ENCODE assay signal across 5 fruit fly cellular contexts in genomic region chr3L:19908201-19909127, dm6.
A peak's percentile ranks its signal among the peaks of the same experiment; 100 is the strongest.
TF ChIP-seq lines count a peak whose summit lies in the region.

No protein-coding gene starts in this region.

- no peak for TF ChIP-seq CTCF in whole organism, embryonic (GFP tag; optimal IDR thresholded peaks at IDR 0.05; lab: Kevin White, UChicago)

TF ChIP-seq in whole organism, adult, 20 proteins besides CTCF, POLR2A, EP300 and RAD21:
- TF ChIP-seq Mnt (GFP tag; optimal IDR thresholded peaks at IDR 0.05; lab: Kevin White, UChicago) (peak; percentile 65), Clk (GFP tag; optimal IDR thresholded peaks at IDR 0.05; lab: Kevin White, UChicago) (peak; percentile 7), CG5204 (GFP tag; optimal IDR thresholded peaks at IDR 0.05; lab: Kevin White, UChicago) (no peak), CG12768 (GFP tag; optimal IDR thresholded peaks at IDR 0.05; lab: Kevin White, UChicago) (peak; percentile 9), kay (GFP tag; lab: Kevin White, UChicago; ENCODE audit: borderline replicate concordance) (no peak), CG33017 (tag; optimal IDR thresholded peaks at IDR 0.05; lab: Kevin White, UChicago) (peak; percentile 30), cic (GFP tag; optimal IDR thresholded peaks at IDR 0.05; lab: Kevin White, UChicago) (peak; percentile 71), tj (GFP tag; optimal IDR thresholded peaks at IDR 0.05; lab: Kevin White, UChicago) (peak; percentile 60)

TF ChIP-seq in whole organism, embryonic, 481 proteins besides CTCF, POLR2A, EP300 and RAD21 (continues in another document):
- TF ChIP-seq CG32772 (GFP tag; IDR thresholded peaks at IDR 0.05; lab: Robert Waterston, UW) = peak; percentile 45; the same call in 1 of the 2 replicates
- TF ChIP-seq sob (GFP tag; IDR thresholded peaks at IDR 0.05; lab: Robert Waterston, UW) = no peak
- TF ChIP-seq Dbx (GFP tag; IDR thresholded peaks at IDR 0.05; lab: Robert Waterston, UW) = 0 out of 3 replicates have a peak, but pooled peaks have one; percentile 14
- TF ChIP-seq Ssrp (tag; optimal IDR thresholded peaks at IDR 0.05; lab: Kevin White, UChicago) = no peak
- no peak for TF ChIP-seq CG17361 (GFP tag; IDR thresholded peaks at IDR 0.05; lab: Robert Waterston, UW)
- TF ChIP-seq CG14965 (GFP tag; optimal IDR thresholded peaks at IDR 0.05; lab: Kevin White, UChicago; ENCODE audit: borderline replicate concordance) = no peak
- TF ChIP-seq CG10543 (GFP tag; optimal IDR thresholded peaks at IDR 0.05; lab: Kevin White, UChicago) = peak; percentile 12
- no peak for TF ChIP-seq Side (GFP tag; optimal IDR thresholded peaks at IDR 0.05; lab: Kevin White, UChicago)
- no peak for TF ChIP-seq zen2 (GFP tag; IDR thresholded peaks at IDR 0.05; lab: Robert Waterston, UW; ENCODE audit: partially characterized antibody)
- TF ChIP-seq lov (optimal IDR thresholded peaks at IDR 0.05; lab: Kevin White, UChicago) = no peak
- peak; percentile 50; the same call in 1 of the 3 replicates for TF ChIP-seq lov (GFP tag; IDR thresholded peaks at IDR 0.05; lab: Robert Waterston, UW)
- no peak for TF ChIP-seq CG34224 (GFP tag; IDR thresholded peaks at IDR 0.05; lab: Robert Waterston, UW; ENCODE audit: partially characterized antibody)
- TF ChIP-seq CG8290 (GFP tag; optimal IDR thresholded peaks at IDR 0.05; lab: Kevin White, UChicago) = no peak
- peak in 1 of 2 experiments; percentile 4 for TF ChIP-seq CG8290 (tag; optimal IDR thresholded peaks at IDR 0.05; lab: Kevin White, UChicago)
- no peak for TF ChIP-seq hb (GFP tag; IDR thresholded peaks at IDR 0.05; lab: Robert Waterston, UW; ENCODE audit: partially characterized antibody)
- TF ChIP-seq chinmo (GFP tag; IDR thresholded peaks at IDR 0.05; lab: Robert Waterston, UW; ENCODE audit: partially characterized antibody) = peak; percentile 71; the same call in 3 of the 4 replicates
- TF ChIP-seq MBD-R2 (GFP tag; IDR thresholded peaks at IDR 0.05; lab: Robert Waterston, UW) = no peak
- peak; percentile 38; the same call in 1 of the 2 replicates for TF ChIP-seq chm (GFP tag; IDR thresholded peaks at IDR 0.05; lab: Robert Waterston, UW)
- TF ChIP-seq exex (tag; optimal IDR thresholded peaks at IDR 0.05; lab: Kevin White, UChicago) = peak; percentile 5

TF ChIP-seq in whole organism, prepupa, 60 proteins besides CTCF, POLR2A, EP300 and RAD21:
- TF ChIP-seq CG11294 (GFP tag; IDR thresholded peaks at IDR 0.05; lab: Robert Waterston, UW) (no peak), Blimp-1 (GFP tag; optimal IDR thresholded peaks at IDR 0.05; lab: Kevin White, UChicago) (peak; percentile 40), CG3919 (GFP tag; optimal IDR thresholded peaks at IDR 0.05; lab: Kevin White, UChicago) (no peak), Hr39 (GFP tag; optimal IDR thresholded peaks at IDR 0.05; lab: Kevin White, UChicago) (no peak), Hr4 (GFP tag; optimal IDR thresholded peaks at IDR 0.05; lab: Kevin White, UChicago) (no peak), CG6808 (GFP tag; optimal IDR thresholded peaks at IDR 0.05; lab: Kevin White, UChicago) (peak; percentile 9), ss (GFP tag; optimal IDR thresholded peaks at IDR 0.05; lab: Kevin White, UChicago) (peak in 1 of 2 experiments; percentile 4), CG6163 (GFP tag; IDR thresholded peaks at IDR 0.05; lab: Robert Waterston, UW) (peak; percentile 61; the same call in 2 of the 3 replicates), vri (GFP tag; optimal IDR thresholded peaks at IDR 0.05; lab: Kevin White, UChicago) (peak; percentile 65), CG10669 (GFP tag; optimal IDR thresholded peaks at IDR 0.05; lab: Kevin White, UChicago) (no peak), topi (GFP tag; optimal IDR thresholded peaks at IDR 0.05; lab: Kevin White, UChicago) (no peak), CG15336 (GFP tag; IDR thresholded peaks at IDR 0.05; lab: Robert Waterston, UW) (0 out of 2 replicates have a peak, but pooled peaks have one; percentile 13), eg (GFP tag; IDR thresholded peaks at IDR 0.05; lab: Robert Waterston, UW) (peak; percentile 39; the same call in 1 of the 3 replicates), Lpt (GFP tag; optimal IDR thresholded peaks at IDR 0.05; lab: Kevin White, UChicago) (peak; percentile 11)

TF ChIP-seq in whole organism, pupa, 21 proteins besides CTCF, POLR2A, EP300 and RAD21:
- TF ChIP-seq CG34367 (tag; optimal IDR thresholded peaks at IDR 0.05; lab: Kevin White, UChicago) = no peak
- TF ChIP-seq Ets98B (GFP tag; IDR thresholded peaks at IDR 0.05; lab: Robert Waterston, UW) = peak; percentile 28; the same call in 1 of the 2 replicates
- no peak for TF ChIP-seq gl (tag; optimal IDR thresholded peaks at IDR 0.05; lab: Kevin White, UChicago)
- no peak for TF ChIP-seq CG13204 (GFP tag; optimal IDR thresholded peaks at IDR 0.05; lab: Kevin White, UChicago)
- TF ChIP-seq EcR (GFP tag; optimal IDR thresholded peaks at IDR 0.05; lab: Kevin White, UChicago) = peak; percentile 18
- no peak for TF ChIP-seq CG8159 (tag; optimal IDR thresholded peaks at IDR 0.05; lab: Kevin White, UChicago)
- peak; percentile 7; the same call in 1 of the 2 replicates for TF ChIP-seq CG12605 (GFP tag; IDR thresholded peaks at IDR 0.05; lab: Robert Waterston, UW)
- TF ChIP-seq CG32121 (GFP tag; IDR thresholded peaks at IDR 0.05; lab: Robert Waterston, UW) = peak; percentile 62; the same call in 1 of the 2 replicates
- TF ChIP-seq CG4496 (GFP tag; IDR thresholded peaks at IDR 0.05; lab: Robert Waterston, UW) = peak; percentile 19; the same call in 1 of the 3 replicates

TF ChIP-seq in whole organism, wandering third instar larva, 38 proteins besides CTCF, POLR2A, EP300 and RAD21:
- TF ChIP-seq ey (GFP tag; optimal IDR thresholded peaks at IDR 0.05; lab: Kevin White, UChicago) = no peak
- TF ChIP-seq Rel (GFP tag; optimal IDR thresholded peaks at IDR 0.05; lab: Kevin White, UChicago) = no peak
- TF ChIP-seq Rel (tag; optimal IDR thresholded peaks at IDR 0.05; lab: Kevin White, UChicago) = peak; percentile 86
- TF ChIP-seq CrebA (GFP tag; optimal IDR thresholded peaks at IDR 0.05; lab: Kevin White, UChicago; ENCODE audit: borderline replicate concordance) = no peak
- no peak for TF ChIP-seq Myc (optimal IDR thresholded peaks at IDR 0.05; lab: Kevin White, UChicago)
- TF ChIP-seq fru (GFP tag; optimal IDR thresholded peaks at IDR 0.05; lab: Kevin White, UChicago) = peak; percentile 17
- peak; percentile 11 for TF ChIP-seq psq (GFP tag; optimal IDR thresholded peaks at IDR 0.05; lab: Kevin White, UChicago)
- peak; percentile 32 for TF ChIP-seq woc (GFP tag; optimal IDR thresholded peaks at IDR 0.05; lab: Kevin White, UChicago)
- no peak for TF ChIP-seq dmrt93B (GFP tag; optimal IDR thresholded peaks at IDR 0.05; lab: Kevin White, UChicago)
- TF ChIP-seq h (GFP tag; optimal IDR thresholded peaks at IDR 0.05; lab: Kevin White, UChicago) = peak; percentile 75
- no peak for TF ChIP-seq usp (GFP tag; optimal IDR thresholded peaks at IDR 0.05; lab: Kevin White, UChicago)
- no peak for TF ChIP-seq Hr78 (GFP tag; optimal IDR thresholded peaks at IDR 0.05; lab: Kevin White, UChicago)
- TF ChIP-seq Vsx2 (GFP tag; optimal IDR thresholded peaks at IDR 0.05; lab: Kevin White, UChicago; ENCODE audit: partially characterized antibody) = no peak
- no peak for TF ChIP-seq Sp1 (GFP tag; optimal IDR thresholded peaks at IDR 0.05; lab: Kevin White, UChicago)
- no peak for TF ChIP-seq br (GFP tag; optimal IDR thresholded peaks at IDR 0.05; lab: Kevin White, UChicago)
- no peak for TF ChIP-seq dsf (GFP tag; optimal IDR thresholded peaks at IDR 0.05; lab: Kevin White, UChicago; ENCODE audit: borderline replicate concordance)
- peak in 1 of 2 experiments; percentile 14 for TF ChIP-seq foxo (GFP tag; optimal IDR thresholded peaks at IDR 0.05; lab: Kevin White, UChicago)
- no peak for TF ChIP-seq GATAd (GFP tag; optimal IDR thresholded peaks at IDR 0.05; lab: Kevin White, UChicago)
- no peak for TF ChIP-seq sv (GFP tag; optimal IDR thresholded peaks at IDR 0.05; lab: Kevin White, UChicago)
- TF ChIP-seq Dfd (GFP tag; optimal IDR thresholded peaks at IDR 0.05; lab: Kevin White, UChicago) = no peak
- TF ChIP-seq N (GFP tag; optimal IDR thresholded peaks at IDR 0.05; lab: Kevin White, UChicago) = peak; percentile 20
- TF ChIP-seq Jra (GFP tag; optimal IDR thresholded peaks at IDR 0.05; lab: Kevin White, UChicago) = no peak
- no peak for TF ChIP-seq sage (GFP tag; optimal IDR thresholded peaks at IDR 0.05; lab: Kevin White, UChicago)
- TF ChIP-seq Dif (GFP tag; optimal IDR thresholded peaks at IDR 0.05; lab: Kevin White, UChicago; ENCODE audit: partially characterized antibody) = peak; percentile 58
- no peak for TF ChIP-seq HLH106 (tag; optimal IDR thresholded peaks at IDR 0.05; lab: Kevin White, UChicago)
- TF ChIP-seq dl (GFP tag; optimal IDR thresholded peaks at IDR 0.05; lab: Kevin White, UChicago; ENCODE audit: insufficient read depth in 1 of 2, partially characterized antibody in 2 of 2) = peak in 1 of 2 experiments; percentile 48
- no peak for TF ChIP-seq Hnf4 (GFP tag; optimal IDR thresholded peaks at IDR 0.05; lab: Kevin White, UChicago)
- no peak for TF ChIP-seq CG9705 (GFP tag; optimal IDR thresholded peaks at IDR 0.05; lab: Kevin White, UChicago)
- no peak for TF ChIP-seq jim (GFP tag; optimal IDR thresholded peaks at IDR 0.05; lab: Kevin White, UChicago)
- no peak for TF ChIP-seq OdsH (GFP tag; optimal IDR thresholded peaks at IDR 0.05; lab: Kevin White, UChicago)
- TF ChIP-seq lola (GFP tag; optimal IDR thresholded peaks at IDR 0.05; lab: Kevin White, UChicago) = no peak
